In genomic region chrX:5086724-5087660, dm6 we compare ENCODE assay signal across 1 fruit fly cellular context.
TF ChIP-seq lines count a peak whose summit lies in the region.

No protein-coding gene starts in this region.

TF ChIP-seq in whole organism, embryonic, 481 proteins besides CTCF, POLR2A, EP300 and RAD21 (continued from another document and continues in another):
- peak; percentile 54 for TF ChIP-seq CG12219 (GFP tag; optimal IDR thresholded peaks at IDR 0.05; lab: Kevin White, UChicago)
- 0 out of 2 replicates have a peak, but pooled peaks have one; percentile 12 for TF ChIP-seq Rx (GFP tag; IDR thresholded peaks at IDR 0.05; lab: Robert Waterston, UW)
- no peak for TF ChIP-seq CG3838 (GFP tag; optimal IDR thresholded peaks at IDR 0.05; lab: Kevin White, UChicago)
- no peak for TF ChIP-seq Dref (GFP tag; IDR thresholded peaks at IDR 0.05; lab: Robert Waterston, UW)
- TF ChIP-seq ranshi (GFP tag; IDR thresholded peaks at IDR 0.05; lab: Robert Waterston, UW): peak; percentile 26; the same call in 1 of the 2 replicates
- peak; percentile 80 for TF ChIP-seq CG11504 (tag; optimal IDR thresholded peaks at IDR 0.05; lab: Kevin White, UChicago)
- TF ChIP-seq scrt (GFP tag; optimal IDR thresholded peaks at IDR 0.05; lab: Kevin White, UChicago): peak; percentile 26
- TF ChIP-seq sob (GFP tag; IDR thresholded peaks at IDR 0.05; lab: Robert Waterston, UW): no peak
- peak; percentile 27 for TF ChIP-seq CG3163 (GFP tag; optimal IDR thresholded peaks at IDR 0.05; lab: Kevin White, UChicago)
- TF ChIP-seq CG5245 (GFP tag; optimal IDR thresholded peaks at IDR 0.05; lab: Kevin White, UChicago): no peak
- peak; percentile 10 for TF ChIP-seq CG30431 (GFP tag; optimal IDR thresholded peaks at IDR 0.05; lab: Kevin White, UChicago)
- peak; percentile 80 for TF ChIP-seq Med (GFP tag; lab: Kevin White, UChicago)
- TF ChIP-seq nerfin-2 (GFP tag; IDR thresholded peaks at IDR 0.05; lab: Robert Waterston, UW; ENCODE audit: partially characterized antibody): no peak
- no peak for TF ChIP-seq gsb-n (tag; optimal IDR thresholded peaks at IDR 0.05; lab: Kevin White, UChicago)
- peak; percentile 1 for TF ChIP-seq Max (GFP tag; optimal IDR thresholded peaks at IDR 0.05; lab: Kevin White, UChicago)
- TF ChIP-seq Dad (GFP tag; optimal IDR thresholded peaks at IDR 0.05; lab: Kevin White, UChicago): peak; percentile 6
- 0 out of 2 replicates have a peak, but pooled peaks have one; percentile 18 for TF ChIP-seq CG32772 (GFP tag; IDR thresholded peaks at IDR 0.05; lab: Robert Waterston, UW)
- no peak for TF ChIP-seq CG34224 (GFP tag; IDR thresholded peaks at IDR 0.05; lab: Robert Waterston, UW; ENCODE audit: partially characterized antibody)
- TF ChIP-seq CG17359 (tag; optimal IDR thresholded peaks at IDR 0.05; lab: Kevin White, UChicago): peak; percentile 45
- peak; percentile 63 for TF ChIP-seq CG12391 (tag; optimal IDR thresholded peaks at IDR 0.05; lab: Kevin White, UChicago)
- TF ChIP-seq lilli (GFP tag; optimal IDR thresholded peaks at IDR 0.05; lab: Kevin White, UChicago): peak; percentile 67
- TF ChIP-seq maf-S (GFP tag; optimal IDR thresholded peaks at IDR 0.05; lab: Kevin White, UChicago): no peak
- TF ChIP-seq Dp (GFP tag; optimal IDR thresholded peaks at IDR 0.05; lab: Kevin White, UChicago): no peak
- TF ChIP-seq zfh1 (GFP tag; IDR thresholded peaks at IDR 0.05; lab: Robert Waterston, UW): no peak
- no peak for TF ChIP-seq cg (GFP tag; optimal IDR thresholded peaks at IDR 0.05; lab: Kevin White, UChicago)
- peak; percentile 6 for TF ChIP-seq ATbp (GFP tag; optimal IDR thresholded peaks at IDR 0.05; lab: Kevin White, UChicago)
- TF ChIP-seq ewg (GFP tag; optimal IDR thresholded peaks at IDR 0.05; lab: Kevin White, UChicago): peak; percentile 10
- peak; percentile 57 for TF ChIP-seq CG4424 (GFP tag; optimal IDR thresholded peaks at IDR 0.05; lab: Kevin White, UChicago)
- peak; percentile 68 for TF ChIP-seq dysf (GFP tag; IDR thresholded peaks at IDR 0.05; lab: Robert Waterston, UW)
- TF ChIP-seq CG11247 (GFP tag; IDR thresholded peaks at IDR 0.05; lab: Robert Waterston, UW): no peak
- TF ChIP-seq Gug (GFP tag; IDR thresholded peaks at IDR 0.05; lab: Robert Waterston, UW): no peak
- peak; percentile 49 for TF ChIP-seq chn (GFP tag; optimal IDR thresholded peaks at IDR 0.05; lab: Kevin White, UChicago)
- TF ChIP-seq Dfd (GFP tag; optimal IDR thresholded peaks at IDR 0.05; lab: Kevin White, UChicago): no peak
- TF ChIP-seq CG6683 (GFP tag; optimal IDR thresholded peaks at IDR 0.05; lab: Kevin White, UChicago): peak; percentile 18
- peak; percentile 69 for TF ChIP-seq fd96Cb (tag; optimal IDR thresholded peaks at IDR 0.05; lab: Kevin White, UChicago)
- TF ChIP-seq bbx (GFP tag; IDR thresholded peaks at IDR 0.05; lab: Robert Waterston, UW; ENCODE audit: partially characterized antibody): no peak
- peak; percentile 46 for TF ChIP-seq CG4360 (GFP tag; IDR thresholded peaks at IDR 0.05; lab: Robert Waterston, UW)
- peak; percentile 41 for TF ChIP-seq NfI (GFP tag; optimal IDR thresholded peaks at IDR 0.05; lab: Kevin White, UChicago)
- peak; percentile 57 for TF ChIP-seq Chrac-16 (GFP tag; optimal IDR thresholded peaks at IDR 0.05; lab: Kevin White, UChicago)
- no peak for TF ChIP-seq pan (optimal IDR thresholded peaks at IDR 0.05; lab: Kevin White, UChicago)
- peak in 1 of 2 experiments; percentile 30 for TF ChIP-seq pan (GFP tag; optimal IDR thresholded peaks at IDR 0.05 in 1 of 2, IDR thresholded peaks at IDR 0.05 in 1 of 2)
- TF ChIP-seq CG4404 (GFP tag; IDR thresholded peaks at IDR 0.05; lab: Robert Waterston, UW): peak; percentile 26; the same call in 1 of the 2 replicates
- no peak for TF ChIP-seq CG17568 (GFP tag; optimal IDR thresholded peaks at IDR 0.05; lab: Kevin White, UChicago)
- TF ChIP-seq CG7556 (GFP tag; optimal IDR thresholded peaks at IDR 0.05; lab: Kevin White, UChicago): peak; percentile 75
- TF ChIP-seq CG33213 (GFP tag; optimal IDR thresholded peaks at IDR 0.05; lab: Kevin White, UChicago): peak; percentile 8
- peak in 1 of 2 experiments; percentile 72 for TF ChIP-seq Hr51 (GFP tag; optimal IDR thresholded peaks at IDR 0.05; lab: Kevin White, UChicago)
- peak; percentile 32 for TF ChIP-seq CG17385 (GFP tag; optimal IDR thresholded peaks at IDR 0.05; lab: Kevin White, UChicago)
- TF ChIP-seq CG7786 (GFP tag; optimal IDR thresholded peaks at IDR 0.05; lab: Kevin White, UChicago): peak; percentile 34
- peak in 1 of 2 experiments; percentile 84 for TF ChIP-seq eve (GFP tag; optimal IDR thresholded peaks at IDR 0.05; lab: Kevin White, UChicago)
- TF ChIP-seq chm (GFP tag; IDR thresholded peaks at IDR 0.05; lab: Robert Waterston, UW): no peak
- TF ChIP-seq CG10366 (GFP tag; IDR thresholded peaks at IDR 0.05; lab: Robert Waterston, UW): no peak; the same call in 1 of the 2 replicates
- TF ChIP-seq CG16863 (GFP tag; optimal IDR thresholded peaks at IDR 0.05; lab: Kevin White, UChicago): peak; percentile 57
- TF ChIP-seq CG2678 (tag; optimal IDR thresholded peaks at IDR 0.05; lab: Kevin White, UChicago): peak; percentile 80
- peak; percentile 48 for TF ChIP-seq lmd (GFP tag; IDR thresholded peaks at IDR 0.05; lab: Robert Waterston, UW)
- TF ChIP-seq wor (GFP tag; IDR thresholded peaks at IDR 0.05; lab: Robert Waterston, UW): 0 out of 2 replicates have a peak, but pooled peaks have one; percentile 18
- TF ChIP-seq Side (GFP tag; optimal IDR thresholded peaks at IDR 0.05; lab: Kevin White, UChicago): peak; percentile 2
- peak; percentile 27; the same call in 1 of the 2 replicates for TF ChIP-seq E2f1 (GFP tag; IDR thresholded peaks at IDR 0.05; lab: Robert Waterston, UW)
- TF ChIP-seq row (GFP tag; IDR thresholded peaks at IDR 0.05; lab: Robert Waterston, UW): peak; percentile 74
- TF ChIP-seq Rfx (GFP tag; IDR thresholded peaks at IDR 0.05; lab: Robert Waterston, UW): peak; percentile 67
- TF ChIP-seq CG5180 (GFP tag; optimal IDR thresholded peaks at IDR 0.05; lab: Kevin White, UChicago): peak; percentile 33
- peak; percentile 81 for TF ChIP-seq gem (tag; optimal IDR thresholded peaks at IDR 0.05; lab: Kevin White, UChicago)
- no peak for TF ChIP-seq NK7.1 (GFP tag; optimal IDR thresholded peaks at IDR 0.05; lab: Kevin White, UChicago)
- peak; percentile 27 for TF ChIP-seq CG16815 (GFP tag; optimal IDR thresholded peaks at IDR 0.05; lab: Kevin White, UChicago)
- peak; percentile 82 for TF ChIP-seq CG18262 (tag; optimal IDR thresholded peaks at IDR 0.05; lab: Kevin White, UChicago)
- TF ChIP-seq CG8290 (GFP tag; optimal IDR thresholded peaks at IDR 0.05; lab: Kevin White, UChicago): no peak
- peak in 1 of 2 experiments; percentile 11 for TF ChIP-seq CG8290 (tag; optimal IDR thresholded peaks at IDR 0.05; lab: Kevin White, UChicago)
- peak; percentile 20 for TF ChIP-seq CG12236 (GFP tag; optimal IDR thresholded peaks at IDR 0.05; lab: Kevin White, UChicago)
- TF ChIP-seq hbn (GFP tag; IDR thresholded peaks at IDR 0.05; lab: Robert Waterston, UW; ENCODE audit: partially characterized antibody): no peak
- peak; percentile 29 for TF ChIP-seq sug (tag; optimal IDR thresholded peaks at IDR 0.05; lab: Kevin White, UChicago)
- TF ChIP-seq HHEX (GFP tag; optimal IDR thresholded peaks at IDR 0.05; lab: Kevin White, UChicago): peak; percentile 53
- no peak for TF ChIP-seq C15 (GFP tag; IDR thresholded peaks at IDR 0.05; lab: Robert Waterston, UW)
- TF ChIP-seq CG2120 (GFP tag; optimal IDR thresholded peaks at IDR 0.05; lab: Kevin White, UChicago): peak; percentile 73
- peak; percentile 47 for TF ChIP-seq CG13624 (GFP tag; optimal IDR thresholded peaks at IDR 0.05; lab: Kevin White, UChicago)
- TF ChIP-seq Dll (GFP tag; IDR thresholded peaks at IDR 0.05; lab: Robert Waterston, UW; ENCODE audit: partially characterized antibody): no peak
- no peak for TF ChIP-seq CG10565 (GFP tag; optimal IDR thresholded peaks at IDR 0.05; lab: Kevin White, UChicago)
- peak; percentile 15 for TF ChIP-seq ab (GFP tag; optimal IDR thresholded peaks at IDR 0.05; lab: Kevin White, UChicago)
- no peak for TF ChIP-seq btn (GFP tag; optimal IDR thresholded peaks at IDR 0.05; lab: Kevin White, UChicago)
- TF ChIP-seq CG8478 (optimal IDR thresholded peaks at IDR 0.05; lab: Kevin White, UChicago): no peak
- TF ChIP-seq CG12744 (GFP tag; optimal IDR thresholded peaks at IDR 0.05; lab: Kevin White, UChicago): peak; percentile 3
- TF ChIP-seq Sox100B (GFP tag; optimal IDR thresholded peaks at IDR 0.05; lab: Kevin White, UChicago): peak; percentile 70
- TF ChIP-seq Sin3A (optimal IDR thresholded peaks at IDR 0.05; lab: Kevin White, UChicago): no peak
- peak; percentile 47 for TF ChIP-seq CG1603 (tag; optimal IDR thresholded peaks at IDR 0.05; lab: Kevin White, UChicago)
- TF ChIP-seq CG7839 (tag; optimal IDR thresholded peaks at IDR 0.05; lab: Kevin White, UChicago): peak; percentile 73
- TF ChIP-seq Trl (optimal IDR thresholded peaks at IDR 0.05; lab: Kevin White, UChicago): peak; percentile 24 to 86
- TF ChIP-seq Trl (GFP tag; optimal IDR thresholded peaks at IDR 0.05; lab: Kevin White, UChicago): no peak
- TF ChIP-seq Hr3 (GFP tag; optimal IDR thresholded peaks at IDR 0.05; lab: Kevin White, UChicago): peak; percentile 42
- peak; percentile 16 for TF ChIP-seq CG2875 (GFP tag; optimal IDR thresholded peaks at IDR 0.05; lab: Kevin White, UChicago)
- TF ChIP-seq CG34376 (GFP tag; optimal IDR thresholded peaks at IDR 0.05; lab: Kevin White, UChicago): no peak
- peak; percentile 70 for TF ChIP-seq CG10209 (GFP tag; optimal IDR thresholded peaks at IDR 0.05; lab: Kevin White, UChicago)
- peak; percentile 32 for TF ChIP-seq CG9817 (tag; optimal IDR thresholded peaks at IDR 0.05; lab: Kevin White, UChicago)
- peak; percentile 20 for TF ChIP-seq Mes4 (GFP tag; optimal IDR thresholded peaks at IDR 0.05; lab: Kevin White, UChicago)
- TF ChIP-seq jing (GFP tag; optimal IDR thresholded peaks at IDR 0.05; lab: Kevin White, UChicago): peak; percentile 12
- no peak for TF ChIP-seq D (optimal IDR thresholded peaks at IDR 0.05; lab: Kevin White, UChicago)
- TF ChIP-seq D (GFP tag; optimal IDR thresholded peaks at IDR 0.05; lab: Kevin White, UChicago): peak; percentile 50
- peak; percentile 43 for TF ChIP-seq CG12155 (GFP tag; optimal IDR thresholded peaks at IDR 0.05; lab: Kevin White, UChicago)
- TF ChIP-seq Ada2b (GFP tag; IDR thresholded peaks at IDR 0.05; lab: Robert Waterston, UW): peak; percentile 15; the same call in 1 of the 2 replicates
- peak; percentile 20; the same call in 1 of the 2 replicates for TF ChIP-seq wdn (GFP tag; IDR thresholded peaks at IDR 0.05; lab: Robert Waterston, UW)
- no peak; the same call in 1 of the 2 replicates for TF ChIP-seq HLH3B (GFP tag; IDR thresholded peaks at IDR 0.05; lab: Robert Waterston, UW)
- TF ChIP-seq CG9609 (GFP tag; optimal IDR thresholded peaks at IDR 0.05; lab: Kevin White, UChicago): peak; percentile 50
- peak; percentile 63 for TF ChIP-seq sqz (GFP tag; optimal IDR thresholded peaks at IDR 0.05; lab: Kevin White, UChicago)
- TF ChIP-seq CHES-1-like (GFP tag; optimal IDR thresholded peaks at IDR 0.05; lab: Kevin White, UChicago): peak; percentile 24
- TF ChIP-seq dmrt99B (tag; optimal IDR thresholded peaks at IDR 0.05; lab: Kevin White, UChicago): peak; percentile 77
- peak; percentile 24 for TF ChIP-seq CG18011 (GFP tag; optimal IDR thresholded peaks at IDR 0.05; lab: Kevin White, UChicago)
- TF ChIP-seq twi (tag; optimal IDR thresholded peaks at IDR 0.05; lab: Kevin White, UChicago): no peak
- peak; percentile 44 for TF ChIP-seq tap (tag; optimal IDR thresholded peaks at IDR 0.05; lab: Kevin White, UChicago)
- peak; percentile 40 for TF ChIP-seq CG1529 (GFP tag; optimal IDR thresholded peaks at IDR 0.05; lab: Kevin White, UChicago)
- TF ChIP-seq Dip3 (GFP tag; optimal IDR thresholded peaks at IDR 0.05; lab: Kevin White, UChicago): peak; percentile 5
- TF ChIP-seq bigmax (GFP tag; optimal IDR thresholded peaks at IDR 0.05; lab: Kevin White, UChicago): no peak
- peak; percentile 44 for TF ChIP-seq nerfin-1 (tag; optimal IDR thresholded peaks at IDR 0.05; lab: Kevin White, UChicago)
- TF ChIP-seq Eip74EF (GFP tag; optimal IDR thresholded peaks at IDR 0.05; lab: Kevin White, UChicago): peak in 1 of 2 experiments; percentile 37
- TF ChIP-seq Abd-B (GFP tag; optimal IDR thresholded peaks at IDR 0.05; lab: Kevin White, UChicago): peak; percentile 55
- no peak for TF ChIP-seq CG14014 (GFP tag; IDR thresholded peaks at IDR 0.05; lab: Robert Waterston, UW)
- TF ChIP-seq ken (GFP tag; IDR thresholded peaks at IDR 0.05; lab: Robert Waterston, UW): no peak
- 0 out of 3 replicates have a peak, but pooled peaks have one; percentile 43 for TF ChIP-seq CG11695 (GFP tag; IDR thresholded peaks at IDR 0.05; lab: Robert Waterston, UW)
- peak; percentile 4 for TF ChIP-seq zf30C (GFP tag; optimal IDR thresholded peaks at IDR 0.05; lab: Kevin White, UChicago)
- peak; percentile 30; the same call in 1 of the 3 replicates for TF ChIP-seq tgo (GFP tag; IDR thresholded peaks at IDR 0.05; lab: Robert Waterston, UW)
- 0 out of 3 replicates have a peak, but pooled peaks have one; percentile 25 for TF ChIP-seq CG2199 (GFP tag; IDR thresholded peaks at IDR 0.05; lab: Robert Waterston, UW)
- peak; percentile 51 for TF ChIP-seq CG10147 (GFP tag; optimal IDR thresholded peaks at IDR 0.05; lab: Kevin White, UChicago)
- TF ChIP-seq prd (optimal IDR thresholded peaks at IDR 0.05; lab: Kevin White, UChicago): no peak
- peak; percentile 36; the same call in 1 of the 3 replicates for TF ChIP-seq prd (GFP tag; IDR thresholded peaks at IDR 0.05; lab: Robert Waterston, UW)
- TF ChIP-seq Xrp1 (GFP tag; IDR thresholded peaks at IDR 0.05; lab: Robert Waterston, UW): peak; percentile 46; the same call in 1 of the 2 replicates
- TF ChIP-seq caup (GFP tag; optimal IDR thresholded peaks at IDR 0.05; lab: Kevin White, UChicago; ENCODE audit: severe bottlenecking): peak; percentile 25
- TF ChIP-seq D19A (tag; optimal IDR thresholded peaks at IDR 0.05; lab: Kevin White, UChicago): peak; percentile 94
- TF ChIP-seq Fer1 (GFP tag; optimal IDR thresholded peaks at IDR 0.05; lab: Kevin White, UChicago): peak; percentile 5
- TF ChIP-seq bsh (GFP tag; optimal IDR thresholded peaks at IDR 0.05; lab: Kevin White, UChicago): peak; percentile 46 to 70
- TF ChIP-seq Hey (tag; optimal IDR thresholded peaks at IDR 0.05; lab: Kevin White, UChicago): no peak
- no peak for TF ChIP-seq tll (GFP tag; optimal IDR thresholded peaks at IDR 0.05; lab: Kevin White, UChicago)
- TF ChIP-seq lab (GFP tag; optimal IDR thresholded peaks at IDR 0.05; lab: Kevin White, UChicago): peak; percentile 63
- TF ChIP-seq CG14710 (tag; optimal IDR thresholded peaks at IDR 0.05; lab: Kevin White, UChicago): peak; percentile 44
- peak; percentile 49 for TF ChIP-seq Xbp1 (GFP tag; optimal IDR thresholded peaks at IDR 0.05; lab: Kevin White, UChicago)
